Worm (Caenorhabditis elegans): ENCODE data around the gene F09C6.11.
A peak's percentile ranks its signal among the peaks of the same experiment; 100 is the strongest.

The F09C6.11 gene

ce11 chrV:16916079-16916478 is 34.0 kb upstream of the F09C6.11 start, which contains the start of gene F09C6.10:
Gene F09C6.10, minus strand, starts transcription at chrV:16916179.
- TF ChIP-seq fkh-10 (GFP tag; optimal IDR thresholded peaks at IDR 0.05) (no peak), lin-15B (tag; optimal IDR thresholded peaks at IDR 0.05) (no peak), dpl-1 (GFP tag; optimal IDR thresholded peaks at IDR 0.05) (no peak), pqm-1 (tag; optimal IDR thresholded peaks at IDR 0.05) (no peak), lin-35 (GFP tag; optimal IDR thresholded peaks at IDR 0.05) (no peak), C04F5.9 (tag; optimal IDR thresholded peaks at IDR 0.05) (no peak), sox-4 (tag; optimal IDR thresholded peaks at IDR 0.05) (no peak), efl-3 (GFP tag; optimal IDR thresholded peaks at IDR 0.05) (no peak), nhr-84 (tag; optimal IDR thresholded peaks at IDR 0.05) (no peak), ceh-90 (tag; optimal IDR thresholded peaks at IDR 0.05) (no peak), ceh-8 (GFP tag; optimal IDR thresholded peaks at IDR 0.05) (no peak)

DNA sequence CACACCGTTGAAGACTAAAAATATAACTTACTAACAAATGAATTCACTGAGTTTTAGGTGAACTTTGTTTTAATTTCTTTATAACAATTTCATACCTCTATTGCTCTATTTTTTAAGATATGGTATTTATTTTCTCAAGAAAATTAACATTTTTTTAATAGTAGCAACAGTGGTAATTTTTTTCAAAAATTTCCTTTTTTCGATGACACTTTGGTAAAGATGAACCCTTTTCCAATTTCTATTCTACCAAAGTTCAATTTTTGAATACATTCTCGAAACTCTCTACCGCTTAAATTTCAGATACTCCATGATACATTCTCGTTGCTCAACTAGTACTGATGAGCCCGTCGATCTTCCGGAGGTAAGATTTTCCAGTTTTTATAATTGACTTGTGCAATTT is 29.8 kb upstream of the F09C6.11 start, which contains the start of gene nhr-116:
TSS of gene nhr-116 (plus strand) at position 301 of the 400 bp plus-strand sequence.
- no peak for TF ChIP-seq ceh-82 (tag; optimal IDR thresholded peaks at IDR 0.05)
- no peak for TF ChIP-seq pax-3 (tag; optimal IDR thresholded peaks at IDR 0.05)
- no peak for TF ChIP-seq nhr-237 (tag; optimal IDR thresholded peaks at IDR 0.05)
- no peak for TF ChIP-seq pag-3 (tag; optimal IDR thresholded peaks at IDR 0.05; ENCODE audit: borderline replicate concordance, insufficient read depth)
- no peak for TF ChIP-seq nhr-76 (tag; optimal IDR thresholded peaks at IDR 0.05)
- no peak for TF ChIP-seq unc-86 (tag; optimal IDR thresholded peaks at IDR 0.05)
- TF ChIP-seq ztf-4 (tag; optimal IDR thresholded peaks at IDR 0.05), result no peak
- TF ChIP-seq sup-37 (GFP tag; optimal IDR thresholded peaks at IDR 0.05), result no peak
- no peak for TF ChIP-seq nhr-47 (tag; optimal IDR thresholded peaks at IDR 0.05)
- TF ChIP-seq C16A3.4 (tag; optimal IDR thresholded peaks at IDR 0.05), result no peak

- TF ChIP-seq unc-30 (tag; optimal IDR thresholded peaks at IDR 0.05) (no peak), F16B12.6 (tag; optimal IDR thresholded peaks at IDR 0.05) (no peak), ceh-8 (GFP tag; optimal IDR thresholded peaks at IDR 0.05) (no peak), ceh-63 (GFP tag; optimal IDR thresholded peaks at IDR 0.05) (no peak), nhr-71 (tag; optimal IDR thresholded peaks at IDR 0.05) (no peak), dpl-1 (GFP tag; optimal IDR thresholded peaks at IDR 0.05) (no peak), C34B4.2 (tag; optimal IDR thresholded peaks at IDR 0.05) (no peak), lin-15B (tag; optimal IDR thresholded peaks at IDR 0.05) (no peak), sox-4 (tag; optimal IDR thresholded peaks at IDR 0.05) (no peak), lin-13 (GFP tag; optimal IDR thresholded peaks at IDR 0.05) (no peak), mdl-1 (tag; optimal IDR thresholded peaks at IDR 0.05) (no peak), lin-39 (tag; optimal IDR thresholded peaks at IDR 0.05) (no peak), jun-1 (tag; optimal IDR thresholded peaks at IDR 0.05) (no peak), sup-37 (GFP tag; optimal IDR thresholded peaks at IDR 0.05) (no peak), hpl-2 (GFP tag; optimal IDR thresholded peaks at IDR 0.05) (no peak), pag-3 (tag; optimal IDR thresholded peaks at IDR 0.05; ENCODE audit: borderline replicate concordance, insufficient read depth) (no peak)
Measured at ce11 chrV:16911294-16911693, 29.2 kb upstream of the F09C6.11 start.

DNA sequence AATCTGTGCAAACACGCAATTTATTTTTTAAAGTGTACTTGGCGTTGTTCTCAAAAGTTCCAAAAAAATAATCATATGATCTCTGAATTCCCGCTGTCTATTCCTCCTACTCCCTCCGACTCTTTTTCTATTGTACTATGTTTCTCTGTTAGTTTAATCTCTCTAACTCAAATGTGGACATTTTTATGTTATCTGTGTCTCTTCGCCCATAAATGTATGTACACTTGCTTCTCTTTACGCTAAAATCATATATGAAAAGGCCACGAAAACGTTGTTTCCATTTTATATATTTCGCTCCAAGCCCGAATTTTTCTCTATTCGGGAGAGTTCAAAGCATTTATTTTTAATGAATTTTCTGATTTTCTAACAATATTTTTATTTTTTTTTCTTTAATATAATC is 28.8 kb upstream of the F09C6.11 start:
- TF ChIP-seq skn-1 (tag; optimal IDR thresholded peaks at IDR 0.05), result peak; percentile 18
- peak in 1 of 2 experiments; percentile 48 for TF ChIP-seq lin-35 (GFP tag; optimal IDR thresholded peaks at IDR 0.05)
- TF ChIP-seq elt-2 (tag; optimal IDR thresholded peaks at IDR 0.05), result peak; percentile 56
- peak; percentile 19 for TF ChIP-seq mep-1 (tag; optimal IDR thresholded peaks at IDR 0.05)
- peak; percentile 3 for TF ChIP-seq fkh-8 (tag; optimal IDR thresholded peaks at IDR 0.05)
- TF ChIP-seq nhr-20 (tag; optimal IDR thresholded peaks at IDR 0.05), result peak; percentile 8
- peak; percentile 55 for TF ChIP-seq lin-14 (GFP tag; optimal IDR thresholded peaks at IDR 0.05)
- no peak for TF ChIP-seq pag-3 (tag; optimal IDR thresholded peaks at IDR 0.05; ENCODE audit: borderline replicate concordance, insufficient read depth)
- no peak for TF ChIP-seq nhr-28 (tag; optimal IDR thresholded peaks at IDR 0.05)
